Worm (Caenorhabditis elegans): ENCODE results near the gene rer-1.
A peak's percentile ranks its signal among the peaks of the same experiment; 100 is the strongest.

Gene rer-1

ce11 chrII:8789828-8790558 lies 21.2 kb upstream of the rer-1 start, which contains the start of gene F07H5.13 (continued):
- TF ChIP-seq egl-44 (GFP tag; IDR thresholded peaks at IDR 0.05) (no peak), nhr-179 (tag; optimal IDR thresholded peaks at IDR 0.05) (no peak), F57A8.1 (GFP tag; optimal IDR thresholded peaks at IDR 0.05) (no peak), ztf-6 (GFP tag; IDR thresholded peaks at IDR 0.05) (no peak), madf-6 (GFP tag; IDR thresholded peaks at IDR 0.05) (no peak), unc-62 (GFP tag; optimal IDR thresholded peaks at IDR 0.05) (no peak), rcor-1 (GFP tag; IDR thresholded peaks at IDR 0.05) (peak; percentile 21; the same call in 1 of the 2 replicates), rpc-1 (optimal IDR thresholded peaks at IDR 0.05) (no peak), rpc-1 (tag; optimal IDR thresholded peaks at IDR 0.05) (no peak), egrh-3 (GFP tag; IDR thresholded peaks at IDR 0.05) (no peak), sdz-38 (tag; optimal IDR thresholded peaks at IDR 0.05) (no peak), ztf-3 (GFP tag; optimal IDR thresholded peaks at IDR 0.05) (peak; percentile 11), T26A5.8 (tag; optimal IDR thresholded peaks at IDR 0.05) (no peak), nhr-80 (tag; optimal IDR thresholded peaks at IDR 0.05) (no peak), hlh-12 (tag; optimal IDR thresholded peaks at IDR 0.05) (no peak), ztf-28 (GFP tag; IDR thresholded peaks at IDR 0.05) (no peak), Y53G8AR.9 (GFP tag; conservative IDR thresholded peaks at IDR 0.05) (peak; percentile 81), cebp-2 (GFP tag; IDR thresholded peaks at IDR 0.05) (no peak), F37B4.10 (GFP tag; IDR thresholded peaks at IDR 0.05) (no peak), fkh-3 (tag; optimal IDR thresholded peaks at IDR 0.05) (no peak), hmg-1.2 (GFP tag; IDR thresholded peaks at IDR 0.05) (no peak), F49E8.2 (tag; optimal IDR thresholded peaks at IDR 0.05; ENCODE audit: insufficient read depth) (no peak), ets-4 (GFP tag; optimal IDR thresholded peaks at IDR 0.05) (no peak), lin-40 (tag; optimal IDR thresholded peaks at IDR 0.05) (peak; percentile 57), Y56A3A.18 (GFP tag; IDR thresholded peaks at IDR 0.05) (no peak), zim-3 (tag; optimal IDR thresholded peaks at IDR 0.05) (peak; percentile 15), athp-1 (tag; optimal IDR thresholded peaks at IDR 0.05) (no peak), mel-28 (tag; optimal IDR thresholded peaks at IDR 0.05; ENCODE audit: borderline replicate concordance) (no peak), ztf-18 (tag; optimal IDR thresholded peaks at IDR 0.05) (no peak), K12H6.12 (tag; optimal IDR thresholded peaks at IDR 0.05) (no peak), B0261.1 (tag; optimal IDR thresholded peaks at IDR 0.05) (no peak), hlh-26 (GFP tag; conservative IDR thresholded peaks at IDR 0.05) (no peak), sptf-2 (GFP tag; optimal IDR thresholded peaks at IDR 0.05) (no peak), ama-1 (optimal IDR thresholded peaks at IDR 0.05) (peak; percentile 74), ama-1 (GFP tag; optimal IDR thresholded peaks at IDR 0.05) (no peak), lin-54 (GFP tag; optimal IDR thresholded peaks at IDR 0.05) (no peak), tbx-9 (tag; optimal IDR thresholded peaks at IDR 0.05; ENCODE audit: borderline replicate concordance) (no peak), F22D6.2 (tag; optimal IDR thresholded peaks at IDR 0.05) (no peak)

- TF ChIP-seq egl-18 (GFP tag; IDR thresholded peaks at IDR 0.05), result no peak
- TF ChIP-seq lir-1 (GFP tag; conservative IDR thresholded peaks at IDR 0.05), result no peak
- no peak for TF ChIP-seq egrh-3 (GFP tag; IDR thresholded peaks at IDR 0.05)
- TF ChIP-seq T26A5.8 (tag; optimal IDR thresholded peaks at IDR 0.05), result no peak
- TF ChIP-seq ztf-3 (GFP tag; optimal IDR thresholded peaks at IDR 0.05), result no peak
- no peak for TF ChIP-seq nfya-2 (GFP tag; IDR thresholded peaks at IDR 0.05)
- no peak for TF ChIP-seq chd-7 (tag; optimal IDR thresholded peaks at IDR 0.05)
- TF ChIP-seq lsl-1 (GFP tag; optimal IDR thresholded peaks at IDR 0.05), result no peak
- TF ChIP-seq ztf-18 (tag; optimal IDR thresholded peaks at IDR 0.05), result no peak
- TF ChIP-seq mcd-1 (GFP tag; IDR thresholded peaks at IDR 0.05), result no peak
- no peak for TF ChIP-seq somi-1 (GFP tag; optimal IDR thresholded peaks at IDR 0.05)
- TF ChIP-seq C17E4.6 (GFP tag; IDR thresholded peaks at IDR 0.05), result no peak
- TF ChIP-seq let-526 (GFP tag; IDR thresholded peaks at IDR 0.05), result no peak
- no peak for TF ChIP-seq F55B11.4 (tag; optimal IDR thresholded peaks at IDR 0.05; ENCODE audit: borderline replicate concordance, insufficient read depth)
- no peak for TF ChIP-seq nhr-179 (tag; optimal IDR thresholded peaks at IDR 0.05)
- no peak for TF ChIP-seq ceh-79 (tag; optimal IDR thresholded peaks at IDR 0.05)
- no peak for TF ChIP-seq lin-40 (tag; optimal IDR thresholded peaks at IDR 0.05)
- TF ChIP-seq F57A8.1 (GFP tag; optimal IDR thresholded peaks at IDR 0.05), result no peak
- TF ChIP-seq lag-1 (GFP tag; IDR thresholded peaks at IDR 0.05), result no peak
These were observed 18.5 kb upstream of the rer-1 start, which contains the start of gene idpa-2 for ce11 chrII:8792640-8793039. TSS of gene idpa-2 (minus strand) at chrII:8792740.
